Fruit fly (Drosophila melanogaster) whole organism, wandering third instar larva: ENCODE measurements around the gene CG11839.

Experiments used
- Abd-B ChIP-seq: fragments of >200 bp; optimal IDR thresholded peaks from 2 replicates; lab custom pipeline; 2017; ENCODE audit warnings: missing biosample characterization, missing genetic modification characterization
- CG32264 ChIP-seq: fragments of 200-800 bp; sonication (Bioruptor generic); optimal IDR thresholded peaks from 2 replicates; lab custom pipeline; 2016; ENCODE audit warnings: missing biosample characterization, missing genetic modification characterization
- CrebA ChIP-seq: fragments of 200-800 bp; sonication (Bioruptor generic); optimal IDR thresholded peaks from 2 replicates; lab custom pipeline; 2016; ENCODE audit warnings: missing biosample characterization, mild to moderate bottlenecking, missing genetic modification characterization, borderline replicate concordance
- Dfd ChIP-seq: fragments of >200 bp; optimal IDR thresholded peaks from 2 replicates; lab custom pipeline; 2017; ENCODE audit warnings: missing biosample characterization, missing genetic modification characterization
- Dif ChIP-seq: fragments of 200-275, 200-300 bp; sonication (Bioruptor generic); optimal IDR thresholded peaks from 2 replicates; lab custom pipeline; 2018; ENCODE audit warnings: missing biosample characterization, missing genetic modification characterization; ENCODE audit not compliant: partially characterized antibody
- GATAd ChIP-seq: sonication (Bioruptor generic); optimal IDR thresholded peaks from 2 replicates; lab custom pipeline; 2016; ENCODE audit warnings: missing biosample characterization, missing genetic modification characterization
- HLH106 ChIP-seq: fragments of 200-800 bp; optimal IDR thresholded peaks from 3 replicates; lab custom pipeline; 2019; ENCODE audit warnings: missing biosample characterization, mild to moderate bottlenecking, missing genetic modification characterization, moderate library complexity
- Hnf4 ChIP-seq: fragments of 200-800 bp; sonication (Bioruptor generic); optimal IDR thresholded peaks from 2 replicates; lab custom pipeline; 2016; ENCODE audit warnings: missing biosample characterization, mild to moderate bottlenecking, missing genetic modification characterization
- Hr78 ChIP-seq: fragments of >200 bp; optimal IDR thresholded peaks from 2 replicates; lab custom pipeline; 2017; ENCODE audit warnings: missing biosample characterization, missing genetic modification characterization
- Hr83 ChIP-seq: fragments of 200-300 bp; sonication (Bioruptor generic); optimal IDR thresholded peaks from 2 replicates; lab custom pipeline; 2016; ENCODE audit warnings: missing biosample characterization, mild to moderate bottlenecking, missing genetic modification characterization, moderate library complexity; ENCODE audit not compliant: poor library complexity, severe bottlenecking
- Jra ChIP-seq: sonication (Bioruptor generic); optimal IDR thresholded peaks from 2 replicates; lab custom pipeline; 2016; ENCODE audit warnings: missing biosample characterization, missing genetic modification characterization
- Myc ChIP-seq: fragments of >200 bp; optimal IDR thresholded peaks from 2 replicates; lab custom pipeline; 2017
- N ChIP-seq: fragments of >200 bp; optimal IDR thresholded peaks from 2 replicates; lab custom pipeline; 2018; ENCODE audit warnings: missing biosample characterization, missing external identifiers, missing genetic modification characterization
- OdsH ChIP-seq: fragments of 200-800 bp; sonication (Bioruptor generic); optimal IDR thresholded peaks from 2 replicates; lab custom pipeline; 2016; ENCODE audit warnings: missing biosample characterization, mild to moderate bottlenecking, missing genetic modification characterization
- Rel ChIP-seq, 2 experiments: fragments of 200-800 bp; sonication (Bioruptor generic) in 1 of 2; optimal IDR thresholded peaks; 2 replicates in 1 of 2; 3 replicates in 1 of 2; lab custom pipeline; 2016 to 2019; ENCODE audit warnings: mild to moderate bottlenecking in 2 of 2, missing biosample characterization in 2 of 2, missing genetic modification characterization in 2 of 2, moderate library complexity in 1 of 2
- Sp1 ChIP-seq: fragments of 200-800 bp; sonication (Bioruptor generic); optimal IDR thresholded peaks from 3 replicates; lab custom pipeline; 2019; ENCODE audit warnings: missing biosample characterization, mild to moderate bottlenecking, missing genetic modification characterization, moderate library complexity
- Vsx2 ChIP-seq: fragments of 200-300, 225-300 bp; sonication (Bioruptor generic); optimal IDR thresholded peaks from 2 replicates; lab custom pipeline; 2018; ENCODE audit warnings: missing biosample characterization, missing genetic modification characterization; ENCODE audit not compliant: partially characterized antibody
- brk ChIP-seq: fragments of 200-800 bp; sonication (Bioruptor generic); optimal IDR thresholded peaks from 2 replicates; lab custom pipeline; 2016; ENCODE audit warnings: missing biosample characterization, mild to moderate bottlenecking, missing genetic modification characterization
- dmrt93B ChIP-seq: fragments of 200-800 bp; sonication (Bioruptor generic); optimal IDR thresholded peaks from 2 replicates; lab custom pipeline; 2018; ENCODE audit warnings: missing biosample characterization, mild to moderate bottlenecking, missing genetic modification characterization
- ey ChIP-seq: fragments of 200-800 bp; sonication (Bioruptor generic); optimal IDR thresholded peaks from 2 replicates; lab custom pipeline; 2016; ENCODE audit warnings: missing biosample characterization, missing genetic modification characterization
- foxo ChIP-seq, 2 experiments: fragments of 200-800 bp; sonication (Bioruptor generic); optimal IDR thresholded peaks; 2 replicates in 1 of 2; 3 replicates in 1 of 2; lab custom pipeline; 2016 to 2017; ENCODE audit warnings: missing biosample characterization in 2 of 2, missing genetic modification characterization in 2 of 2
- fru ChIP-seq: fragments of 200-800 bp; sonication (Bioruptor generic); optimal IDR thresholded peaks from 3 replicates; lab custom pipeline; 2016; ENCODE audit warnings: missing biosample characterization, mild to moderate bottlenecking, missing genetic modification characterization
- h ChIP-seq: fragments of 200-800 bp; sonication (Bioruptor generic); optimal IDR thresholded peaks from 3 replicates; lab custom pipeline; 2016; ENCODE audit warnings: missing biosample characterization, mild to moderate bottlenecking, missing genetic modification characterization
- lola ChIP-seq: fragments of >200 bp; optimal IDR thresholded peaks from 2 replicates; lab custom pipeline; 2017; ENCODE audit warnings: missing biosample characterization, missing genetic modification characterization
- pan ChIP-seq: fragments of >200 bp; optimal IDR thresholded peaks from 2 replicates; lab custom pipeline; 2017
- psq ChIP-seq: fragments of 200-800 bp; sonication (Bioruptor generic); optimal IDR thresholded peaks from 3 replicates; lab custom pipeline; 2017; ENCODE audit warnings: missing biosample characterization, mild to moderate bottlenecking, missing genetic modification characterization, moderate library complexity
- rgr ChIP-seq: fragments of 200-800 bp; sonication (Bioruptor generic); optimal IDR thresholded peaks from 3 replicates; lab custom pipeline; 2016; ENCODE audit warnings: missing biosample characterization, mild to moderate bottlenecking, missing genetic modification characterization
- sv ChIP-seq: fragments of 200-800 bp; sonication (Bioruptor generic); optimal IDR thresholded peaks from 3 replicates; lab custom pipeline; 2016; ENCODE audit warnings: missing biosample characterization, missing genetic modification characterization
- usp ChIP-seq: fragments of >200 bp; optimal IDR thresholded peaks from 2 replicates; lab custom pipeline; 2017; ENCODE audit warnings: missing biosample characterization, missing genetic modification characterization
- woc ChIP-seq: sonication (Bioruptor generic); optimal IDR thresholded peaks from 2 replicates; lab custom pipeline; 2016; ENCODE audit warnings: missing biosample characterization, mild to moderate bottlenecking, missing genetic modification characterization

Gene CG11839

dm6 chr3R:25044816-25045551, 24.7 kb upstream of the CG11839 start, which contains the start of gene 5PtaseI:
Gene 5PtaseI, minus strand, starts transcription at chr3R:25045151.
- TF ChIP-seq sv (no peak), woc (GFP tag; lab: Kevin White, UChicago) (no peak), pan (lab: Kevin White, UChicago) (no peak), Abd-B (GFP tag; lab: Kevin White, UChicago) (no peak), rgr (GFP tag; lab: Kevin White, UChicago) (no peak), Sp1 (GFP tag; lab: Kevin White, UChicago) (no peak), CrebA (GFP tag; lab: Kevin White, UChicago) (no peak), Dfd (GFP tag; lab: Kevin White, UChicago) (no peak), Jra (no peak), Vsx2 (no peak), usp (GFP tag; lab: Kevin White, UChicago) (no peak), dmrt93B (GFP tag; lab: Kevin White, UChicago) (no peak), HLH106 (tag; lab: Kevin White, UChicago) (no peak), fru (no peak), lola (GFP tag; lab: Kevin White, UChicago) (no peak)

dm6 chr3R:25046023-25046422, 23.7 kb upstream of the CG11839 start, which contains the start of gene CG11786:
Gene CG11786, plus strand, starts transcription at chr3R:25046323.
- TF ChIP-seq usp (GFP tag; lab: Kevin White, UChicago) (no peak), brk (no peak), GATAd (GFP tag; lab: Kevin White, UChicago) (no peak), Dif (GFP tag; lab: Kevin White, UChicago) (no peak), OdsH (GFP tag; lab: Kevin White, UChicago) (no peak)

- TF ChIP-seq Rel (GFP tag; optimal IDR thresholded peaks at IDR 0.05; lab: Kevin White, UChicago), result no peak
- no peak for TF ChIP-seq Rel (tag; optimal IDR thresholded peaks at IDR 0.05; lab: Kevin White, UChicago)
- no peak for TF ChIP-seq Abd-B (GFP tag; lab: Kevin White, UChicago)
- peak; percentile 19 for TF ChIP-seq Hr83 (GFP tag; lab: Kevin White, UChicago)
- TF ChIP-seq ey (GFP tag; lab: Kevin White, UChicago), result no peak
- no peak for TF ChIP-seq GATAd (GFP tag; lab: Kevin White, UChicago)
- TF ChIP-seq Hnf4, result no peak
- no peak for TF ChIP-seq Hr78 (GFP tag; lab: Kevin White, UChicago)
- no peak for TF ChIP-seq foxo (GFP tag; optimal IDR thresholded peaks at IDR 0.05; lab: Kevin White, UChicago)
- TF ChIP-seq rgr (GFP tag; lab: Kevin White, UChicago), result no peak
- peak; percentile 31 for TF ChIP-seq Jra
- TF ChIP-seq Myc (lab: Kevin White, UChicago), result peak; percentile 92
- peak; percentile 90 for TF ChIP-seq woc (GFP tag; lab: Kevin White, UChicago)
- TF ChIP-seq CrebA (GFP tag; lab: Kevin White, UChicago), result no peak
- TF ChIP-seq h (GFP tag; lab: Kevin White, UChicago), result no peak
- TF ChIP-seq psq (GFP tag; lab: Kevin White, UChicago), result no peak
- no peak for TF ChIP-seq usp (GFP tag; lab: Kevin White, UChicago)
- no peak for TF ChIP-seq lola (GFP tag; lab: Kevin White, UChicago)
- TF ChIP-seq, all 38 proteins: peak for 4
Observed at dm6 chr3R:25047504-25047903, 22.2 kb upstream of the CG11839 start, which contains the start of gene CG11790. Gene CG11790, plus strand, starts transcription at chr3R:25047706.

dm6 chr3R:25049383-25049741, 20.4 kb upstream of the CG11839 start, which contains the start of gene CG11791:
Gene CG11791, plus strand, starts transcription at chr3R:25049616.
- TF ChIP-seq Rel (GFP tag; optimal IDR thresholded peaks at IDR 0.05; lab: Kevin White, UChicago) (no peak), Rel (tag; optimal IDR thresholded peaks at IDR 0.05; lab: Kevin White, UChicago) (no peak), N (no peak), h (GFP tag; lab: Kevin White, UChicago) (no peak), Hnf4 (no peak), foxo (GFP tag; optimal IDR thresholded peaks at IDR 0.05; lab: Kevin White, UChicago) (no peak), Hr78 (GFP tag; lab: Kevin White, UChicago) (no peak), CG32264 (GFP tag; lab: Kevin White, UChicago) (no peak), Myc (lab: Kevin White, UChicago) (peak; percentile 46)
